Fruit fly (Drosophila melanogaster) whole organism, embryonic: ENCODE data around the gene CG5793.

ENCODE experiments used
- BEAF-32 ChIP-seq: fragments of 200-800 bp; sonication (Bioruptor generic); optimal IDR thresholded peaks from 3 replicates; lab custom pipeline; 2017; ENCODE audit warnings: missing biosample characterization, missing genetic modification characterization, mild to moderate bottlenecking, moderate library complexity, missing genetic modification reagents
- CG11247 ChIP-seq: fragments of 200-800 bp; sonication (Bioruptor generic); IDR thresholded peaks from 2 replicates; pipeline ENCODE4 v1.3.6; 2022; ENCODE audit warnings: missing biosample characterization, missing genetic modification characterization
- CG11696 ChIP-seq: fragments of 200-800 bp; sonication (Bioruptor generic); IDR thresholded peaks from 2 replicates; pipeline ENCODE4 v1.3.6; 2022; ENCODE audit warnings: missing biosample characterization, missing genetic modification characterization
- CG14014 ChIP-seq: fragments of 200-800 bp; sonication (Bioruptor generic); IDR thresholded peaks from 2 replicates; pipeline ENCODE4 v1.3.6; 2022; ENCODE audit warnings: missing biosample characterization, missing genetic modification characterization
- CG15011 ChIP-seq: fragments of 200-800 bp; sonication (Bioruptor generic); optimal IDR thresholded peaks from 3 replicates; lab custom pipeline; 2018; ENCODE audit warnings: missing biosample characterization, mild to moderate bottlenecking, missing genetic modification characterization
- CG18619 ChIP-seq: fragments of 200-800 bp; sonication (Bioruptor generic); optimal IDR thresholded peaks from 3 replicates; lab custom pipeline; 2017; ENCODE audit warnings: missing biosample characterization, mild to moderate bottlenecking, missing genetic modification characterization
- CG2120 ChIP-seq: fragments of 200-800 bp; sonication (Bioruptor generic); optimal IDR thresholded peaks from 3 replicates; lab custom pipeline; 2016; ENCODE audit warnings: missing biosample characterization, missing genetic modification characterization
- CG2712 ChIP-seq: fragments of 200-800 bp; optimal IDR thresholded peaks from 3 replicates; lab custom pipeline; 2019; ENCODE audit warnings: missing biosample characterization, mild to moderate bottlenecking, missing genetic modification characterization, moderate library complexity
- CG32532 ChIP-seq: fragments of 200-800 bp; sonication (Bioruptor generic); IDR thresholded peaks from 2 replicates; pipeline ENCODE4 v1.3.6; 2022; ENCODE audit warnings: missing biosample characterization, missing genetic modification characterization
- CG4617 ChIP-seq: fragments of 200-800 bp; sonication (Bioruptor generic); optimal IDR thresholded peaks from 3 replicates; lab custom pipeline; 2016; ENCODE audit warnings: missing biosample characterization, missing genetic modification characterization, borderline replicate concordance
- CG4820 ChIP-seq: fragments of 200-800 bp; sonication (Bioruptor generic); optimal IDR thresholded peaks from 3 replicates; lab custom pipeline; 2016; ENCODE audit warnings: missing biosample characterization, missing genetic modification characterization
- CG4854 ChIP-seq: fragments of 200-800 bp; sonication (Bioruptor generic); optimal IDR thresholded peaks from 2 replicates; lab custom pipeline; 2016; ENCODE audit warnings: missing biosample characterization, missing genetic modification characterization, inconsistent platforms
- CG6254 ChIP-seq: fragments of 200-800 bp; sonication (Bioruptor generic); optimal IDR thresholded peaks from 3 replicates; lab custom pipeline; 2017; ENCODE audit warnings: mild to moderate bottlenecking, missing biosample characterization, missing genetic modification reagents, missing genetic modification characterization
- CG8281 ChIP-seq: fragments of 200-800 bp; sonication (Bioruptor generic); optimal IDR thresholded peaks from 2 replicates; lab custom pipeline; 2018; ENCODE audit warnings: missing biosample characterization, mild to moderate bottlenecking, missing genetic modification characterization, moderate library complexity
- CG8924 ChIP-seq: fragments of 200-800 bp; optimal IDR thresholded peaks from 3 replicates; lab custom pipeline; 2019; ENCODE audit warnings: missing biosample characterization, mild to moderate bottlenecking, missing genetic modification characterization, moderate library complexity
- CG8944 ChIP-seq: fragments of 200-800 bp; sonication (Bioruptor generic); optimal IDR thresholded peaks from 3 replicates; lab custom pipeline; 2016; ENCODE audit warnings: missing biosample characterization, missing genetic modification characterization
- CHES-1-like ChIP-seq: fragments of 200-800 bp; sonication (Bioruptor generic); optimal IDR thresholded peaks from 2 replicates; lab custom pipeline; 2016; ENCODE audit warnings: missing biosample characterization, missing genetic modification characterization
- Camta ChIP-seq: fragments of 200-800 bp; sonication (Bioruptor generic); optimal IDR thresholded peaks from 2 replicates; lab custom pipeline; 2016; ENCODE audit warnings: missing biosample characterization, missing genetic modification characterization
- H15 ChIP-seq: fragments of 200-800 bp; sonication (Bioruptor generic); IDR thresholded peaks from 3 replicates; pipeline ENCODE4 v1.3.6; 2022; ENCODE audit warnings: missing biosample characterization, missing genetic modification characterization
- HmgZ ChIP-seq: fragments of 200-800 bp; sonication (Bioruptor generic); optimal IDR thresholded peaks from 2 replicates; lab custom pipeline; 2018; ENCODE audit warnings: missing biosample characterization, mild to moderate bottlenecking, missing genetic modification characterization
- Hmx ChIP-seq: fragments of 200-800 bp; sonication (Bioruptor generic); optimal IDR thresholded peaks from 2 replicates; lab custom pipeline; 2016; ENCODE audit warnings: missing biosample characterization, missing genetic modification characterization
- Hr3 ChIP-seq: fragments of 200-800 bp; sonication (Bioruptor generic); optimal IDR thresholded peaks from 3 replicates; lab custom pipeline; 2016; ENCODE audit warnings: missing biosample characterization, missing genetic modification characterization
- Hsf ChIP-seq: fragments of 200-800 bp; sonication (Bioruptor generic); optimal IDR thresholded peaks from 3 replicates; lab custom pipeline; 2016; ENCODE audit warnings: missing biosample characterization, missing genetic modification characterization
- Meics ChIP-seq: fragments of 200-800 bp; sonication (Bioruptor generic); optimal IDR thresholded peaks from 2 replicates; lab custom pipeline; 2017; ENCODE audit warnings: missing biosample characterization, mild to moderate bottlenecking, missing genetic modification characterization
- Mrtf ChIP-seq: fragments of 200-800 bp; sonication (Bioruptor generic); IDR thresholded peaks from 3 replicates; pipeline ENCODE4 v1.3.6; 2022; ENCODE audit warnings: missing biosample characterization, missing genetic modification characterization
- Nf-YB ChIP-seq: fragments of 200-800 bp; sonication (Bioruptor generic); optimal IDR thresholded peaks from 3 replicates; lab custom pipeline; 2019; ENCODE audit warnings: missing biosample characterization, mild to moderate bottlenecking, missing genetic modification characterization, moderate library complexity
- PHDP ChIP-seq: fragments of 200-800 bp; sonication (Bioruptor generic); optimal IDR thresholded peaks from 3 replicates; lab custom pipeline; 2018; ENCODE audit warnings: missing biosample characterization, mild to moderate bottlenecking, missing genetic modification characterization, moderate library complexity
- Rx ChIP-seq: fragments of 200-800 bp; sonication (Bioruptor generic); IDR thresholded peaks from 2 replicates; pipeline ENCODE4 v1.3.6; 2022; ENCODE audit warnings: missing biosample characterization, missing genetic modification characterization
- bab2 ChIP-seq: fragments of 200-800 bp; sonication (Bioruptor generic); optimal IDR thresholded peaks from 2 replicates; lab custom pipeline; 2016; ENCODE audit warnings: missing biosample characterization, missing genetic modification characterization
- cato ChIP-seq: fragments of 200-800 bp; sonication (Bioruptor generic); optimal IDR thresholded peaks from 2 replicates; lab custom pipeline; 2016; ENCODE audit warnings: missing biosample characterization, missing genetic modification characterization, borderline replicate concordance
- ci ChIP-seq: fragments of 200-800 bp; sonication (Bioruptor generic); IDR thresholded peaks from 3 replicates; pipeline ENCODE4 v1.3.6; 2022; ENCODE audit warnings: missing biosample characterization, missing genetic modification characterization
- crc ChIP-seq: fragments of 200-800 bp; sonication (Bioruptor generic); optimal IDR thresholded peaks from 2 replicates; lab custom pipeline; 2016; ENCODE audit warnings: missing biosample characterization, missing genetic modification characterization
- dmrt11E ChIP-seq: fragments of 200-800 bp; sonication (Bioruptor generic); optimal IDR thresholded peaks from 3 replicates; lab custom pipeline; 2018; ENCODE audit warnings: missing biosample characterization, mild to moderate bottlenecking, missing genetic modification characterization, moderate library complexity
- her ChIP-seq: fragments of 200-800 bp; sonication (Bioruptor generic); optimal IDR thresholded peaks from 2 replicates; lab custom pipeline; 2016; ENCODE audit warnings: missing biosample characterization, missing genetic modification characterization
- inv ChIP-seq: fragments of 200-800 bp; sonication (Bioruptor generic); IDR thresholded peaks from 2 replicates; pipeline ENCODE4 v1.3.6; 2022; ENCODE audit warnings: missing biosample characterization, missing genetic modification characterization; ENCODE audit not compliant: partially characterized antibody
- knrl ChIP-seq: fragments of 200-800 bp; sonication (Bioruptor generic); IDR thresholded peaks from 3 replicates; pipeline ENCODE4 v1.3.6; 2022; ENCODE audit warnings: missing biosample characterization, missing genetic modification characterization; ENCODE audit not compliant: partially characterized antibody
- lbe ChIP-seq: fragments of 200-800 bp; sonication (Bioruptor generic); optimal IDR thresholded peaks from 2 replicates; lab custom pipeline; 2016; ENCODE audit warnings: missing biosample characterization, mild to moderate bottlenecking, missing genetic modification characterization
- oc ChIP-seq: fragments of 200-800 bp; sonication (Bioruptor generic); optimal IDR thresholded peaks from 2 replicates; lab custom pipeline; 2018; ENCODE audit warnings: missing biosample characterization, mild to moderate bottlenecking, missing genetic modification characterization, moderate library complexity
- pho ChIP-seq: fragments of 200-800 bp; sonication (Bioruptor generic); optimal IDR thresholded peaks from 2 replicates; lab custom pipeline; 2016; ENCODE audit warnings: missing biosample characterization, missing genetic modification characterization
- prd ChIP-seq, 3 experiments: fragments of >200 bp in 2 of 3; fragments of 200-800 bp in 1 of 3; sonication (Bioruptor generic) in 1 of 3; optimal IDR thresholded peaks in 2 of 3; IDR thresholded peaks in 1 of 3; 2 replicates in 2 of 3; 3 replicates in 1 of 3; pipeline versions ENCODE4 v1.3.6 to Lab custom; 2017 to 2022; ENCODE audit warnings: missing biosample characterization in 1 of 3, missing genetic modification characterization in 1 of 3
- pum ChIP-seq: fragments of 200-800 bp; sonication (Bioruptor generic); optimal IDR thresholded peaks from 2 replicates; lab custom pipeline; 2016; ENCODE audit warnings: missing biosample characterization, missing genetic modification characterization
- run ChIP-seq: fragments of 200-800 bp; sonication (Bioruptor generic); optimal IDR thresholded peaks from 3 replicates; lab custom pipeline; 2018; ENCODE audit warnings: missing biosample characterization, mild to moderate bottlenecking, missing genetic modification characterization
- sim ChIP-seq: fragments of 200-800 bp; sonication (Bioruptor generic); IDR thresholded peaks from 2 replicates; pipeline ENCODE4 v1.3.6; 2022; ENCODE audit warnings: missing biosample characterization, missing genetic modification characterization
- sisA ChIP-seq: fragments of 200-800 bp; sonication (Bioruptor generic); IDR thresholded peaks from 2 replicates; pipeline ENCODE4 v1.3.6; 2022; ENCODE audit warnings: missing biosample characterization, missing genetic modification characterization
- slbo ChIP-seq: fragments of 200-800 bp; sonication (Bioruptor generic); IDR thresholded peaks from 2 replicates; pipeline ENCODE4 v1.3.6; 2022; ENCODE audit warnings: missing biosample characterization, missing genetic modification characterization
- so ChIP-seq: fragments of 200-800 bp; sonication (Bioruptor generic); IDR thresholded peaks from 3 replicates; pipeline ENCODE4 v1.3.6; 2022; ENCODE audit warnings: missing biosample characterization, missing genetic modification characterization
- tap ChIP-seq: fragments of 200-800 bp; optimal IDR thresholded peaks from 3 replicates; lab custom pipeline; 2019; ENCODE audit warnings: missing biosample characterization, mild to moderate bottlenecking, missing genetic modification characterization, moderate library complexity
- tup ChIP-seq: fragments of 200-800 bp; sonication (Bioruptor generic); optimal IDR thresholded peaks from 2 replicates; lab custom pipeline; 2016; ENCODE audit warnings: missing biosample characterization, mild to moderate bottlenecking, missing genetic modification characterization, moderate library complexity

CG5793 gene

dm6 chr3R:21151090-21151870 is 23.9 kb downstream of the CG5793 start:
- TF ChIP-seq pho (peak; percentile 62), CHES-1-like (GFP tag; lab: Kevin White, UChicago) (no peak), CG8944 (GFP tag; lab: Kevin White, UChicago) (no peak), dmrt11E (tag; lab: Kevin White, UChicago) (no peak), H15 (GFP tag; lab: Robert Waterston, UW) (0 out of 3 replicates have a peak, but pooled peaks have one; percentile 34), CG4854 (GFP tag; lab: Kevin White, UChicago) (peak; percentile 43), CG15011 (no peak), Nf-YB (GFP tag; lab: Kevin White, UChicago) (no peak), CG4617 (GFP tag; lab: Kevin White, UChicago) (peak; percentile 1), sisA (GFP tag; lab: Robert Waterston, UW) (peak; percentile 52), CG6254 (GFP tag; lab: Kevin White, UChicago) (no peak), sim (GFP tag; lab: Robert Waterston, UW) (0 out of 2 replicates have a peak, but pooled peaks have one; percentile 4), Rx (GFP tag; lab: Robert Waterston, UW) (no peak), CG32532 (GFP tag; lab: Robert Waterston, UW) (peak; percentile 83), inv (no peak), CG11696 (GFP tag; lab: Robert Waterston, UW) (peak; percentile 54; the same call in 1 of the 2 replicates), Camta (GFP tag; lab: Kevin White, UChicago) (peak; percentile 37), lbe (GFP tag; lab: Kevin White, UChicago) (no peak), run (tag; lab: Kevin White, UChicago) (no peak), crc (GFP tag; lab: Kevin White, UChicago) (peak; percentile 28), CG8924 (tag; lab: Kevin White, UChicago) (peak; percentile 53), pum (GFP tag; lab: Kevin White, UChicago) (peak; percentile 20), HmgZ (peak; percentile 31), CG4820 (GFP tag; lab: Kevin White, UChicago) (peak; percentile 4), tap (peak; percentile 44), Meics (peak; percentile 67), so (0 out of 3 replicates have a peak, but pooled peaks have one; percentile 52), slbo (GFP tag; lab: Robert Waterston, UW) (peak; percentile 77), knrl (GFP tag; lab: Robert Waterston, UW) (no peak), bab2 (GFP tag; lab: Kevin White, UChicago) (peak; percentile 68), Hr3 (GFP tag; lab: Kevin White, UChicago) (peak; percentile 34), cato (no peak), her (GFP tag; lab: Kevin White, UChicago) (no peak), BEAF-32 (GFP tag; lab: Kevin White, UChicago) (no peak), CG11247 (GFP tag; lab: Robert Waterston, UW) (no peak), tup (GFP tag; lab: Kevin White, UChicago) (no peak), Hmx (no peak), CG18619 (GFP tag; lab: Kevin White, UChicago) (peak; percentile 9), ci (GFP tag; lab: Robert Waterston, UW) (peak; percentile 56; the same call in 1 of the 3 replicates), prd (optimal IDR thresholded peaks at IDR 0.05; lab: Kevin White, UChicago) (no peak), prd (GFP tag; IDR thresholded peaks at IDR 0.05; lab: Robert Waterston, UW) (peak; percentile 49; the same call in 2 of the 3 replicates), CG2712 (peak; percentile 68), Mrtf (GFP tag; lab: Robert Waterston, UW) (peak; percentile 27; the same call in 1 of the 3 replicates), PHDP (peak; percentile 66), CG2120 (GFP tag; lab: Kevin White, UChicago) (peak; percentile 81), CG8281 (no peak), oc (no peak), Hsf (peak; percentile 57), CG14014 (GFP tag; lab: Robert Waterston, UW) (peak; percentile 81)
